Worm (Caenorhabditis elegans): ENCODE measurements around the gene F25F2.1.

The F25F2.1 gene

DNA sequence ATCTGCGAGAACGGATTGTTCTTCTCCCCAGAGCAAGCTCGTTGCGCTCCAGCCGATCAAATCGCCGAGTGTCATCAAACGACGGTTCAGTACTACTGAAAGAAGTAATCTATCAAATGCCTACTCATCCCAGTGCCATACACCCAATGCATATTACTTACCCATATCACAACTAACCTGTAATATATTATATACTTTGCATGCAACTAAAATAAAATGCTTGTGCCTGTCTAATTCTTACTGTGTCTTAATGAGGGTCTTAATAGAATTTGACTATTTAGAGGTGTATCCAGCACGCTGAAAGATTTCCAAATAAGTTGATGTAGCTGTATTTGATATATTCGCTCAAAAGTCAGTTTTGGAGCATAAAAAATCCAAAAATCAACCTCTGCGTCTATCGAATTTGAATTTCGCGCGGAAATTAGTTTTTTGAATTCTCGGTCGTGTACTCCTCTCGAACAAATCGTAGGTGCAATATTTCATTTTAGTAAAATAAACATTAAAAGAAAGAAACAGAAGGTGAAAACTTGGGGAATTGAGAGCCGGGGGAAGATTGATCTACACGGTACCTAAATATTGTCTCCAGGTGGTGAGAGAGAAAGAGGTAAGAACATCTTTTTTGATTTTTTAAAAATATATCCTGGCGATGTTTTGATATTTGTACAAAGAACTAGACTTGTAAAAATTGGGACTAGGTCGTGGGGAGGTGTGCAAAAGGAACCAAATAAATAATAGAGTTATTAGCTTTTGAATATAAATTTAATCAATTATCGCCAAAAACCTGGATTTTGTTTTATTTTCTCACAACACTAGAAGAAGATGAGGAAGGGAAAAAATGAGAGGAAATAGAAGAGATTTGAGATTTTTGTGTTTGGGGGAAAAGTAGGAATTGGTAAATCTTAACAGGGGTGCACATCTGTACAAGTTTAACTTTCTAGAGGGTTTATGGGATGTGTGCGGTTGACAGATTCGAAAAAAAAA lies 17.2 kb upstream of the F25F2.1 start:
- TF ChIP-seq zag-1 (tag; optimal IDR thresholded peaks at IDR 0.05) (no peak), zfp-3 (GFP tag; conservative IDR thresholded peaks at IDR 0.05) (peak; percentile 31; the same call in 1 of the 2 replicates), ces-1 (GFP tag; optimal IDR thresholded peaks at IDR 0.05) (peak; percentile 2), pha-4 (GFP tag; IDR thresholded peaks at IDR 0.05) (peak; percentile 33; the same call in 1 of the 2 replicates), pha-4 (tag; optimal IDR thresholded peaks at IDR 0.05) (no peak), duxl-1 (tag; optimal IDR thresholded peaks at IDR 0.05; ENCODE audit: poor library complexity) (peak; percentile 1), madf-5 (GFP tag; IDR thresholded peaks at IDR 0.05) (0 out of 4 replicates have a peak, but pooled peaks of 1 of the 2 experiments have one; percentile 4), snpc-1.2 (GFP tag; IDR thresholded peaks at IDR 0.05) (peak; percentile 8; the same call in 1 of the 2 replicates), aly-2 (tag; optimal IDR thresholded peaks at IDR 0.05) (no peak), tag-97 (GFP tag; IDR thresholded peaks at IDR 0.05) (no peak), unc-130 (GFP tag; optimal IDR thresholded peaks at IDR 0.05) (peak; percentile 57), F49E8.2 (tag; optimal IDR thresholded peaks at IDR 0.05; ENCODE audit: borderline replicate concordance) (peak; percentile 40), ceh-32 (tag; optimal IDR thresholded peaks at IDR 0.05; ENCODE audit: poor library complexity) (no peak), dmd-9 (GFP tag; IDR thresholded peaks at IDR 0.05) (no peak), mdt-29 (GFP tag; IDR thresholded peaks at IDR 0.05) (peak; percentile 51), saeg-2 (GFP tag; IDR thresholded peaks at IDR 0.05) (no peak), ceh-82 (tag; optimal IDR thresholded peaks at IDR 0.05) (no peak), ama-1 (optimal IDR thresholded peaks at IDR 0.05) (peak; percentile 71), daf-19 (GFP tag; conservative IDR thresholded peaks at IDR 0.05) (0 out of 2 replicates have a peak, but pooled peaks have one; percentile 28), nhr-25 (tag; optimal IDR thresholded peaks at IDR 0.05; ENCODE audit: borderline replicate concordance, insufficient read depth) (no peak), zfp-2 (tag; optimal IDR thresholded peaks at IDR 0.05) (no peak), nhr-42 (GFP tag; IDR thresholded peaks at IDR 0.05) (no peak), madf-9 (GFP tag; conservative IDR thresholded peaks at IDR 0.05) (no peak), nhr-11 (tag; optimal IDR thresholded peaks at IDR 0.05) (no peak), dmd-6 (GFP tag; IDR thresholded peaks at IDR 0.05) (peak; percentile 6; the same call in 1 of the 2 replicates), dmd-8 (GFP tag; IDR thresholded peaks at IDR 0.05) (no peak), nhr-111 (GFP tag; optimal IDR thresholded peaks at IDR 0.05) (peak; percentile 68), daf-12 (tag; optimal IDR thresholded peaks at IDR 0.05) (no peak), spr-3 (GFP tag; optimal IDR thresholded peaks at IDR 0.05) (no peak), rbr-2 (tag; optimal IDR thresholded peaks at IDR 0.05) (peak; percentile 41), nhr-76 (tag; optimal IDR thresholded peaks at IDR 0.05) (no peak), nhr-48 (tag; optimal IDR thresholded peaks at IDR 0.05) (no peak), nhr-77 (tag; optimal IDR thresholded peaks at IDR 0.05) (peak; percentile 8), lin-38 (GFP tag; IDR thresholded peaks at IDR 0.05) (peak; percentile 53; the same call in 1 of the 2 replicates), nhr-41 (GFP tag; IDR thresholded peaks at IDR 0.05) (no peak), nhr-102 (tag; optimal IDR thresholded peaks at IDR 0.05) (peak; percentile 78), dve-1 (tag; optimal IDR thresholded peaks at IDR 0.05; ENCODE audit: insufficient read depth) (peak; percentile 39), skn-1 (tag; optimal IDR thresholded peaks at IDR 0.05) (no peak), pqm-1 (tag; optimal IDR thresholded peaks at IDR 0.05) (no peak), set-16 (GFP tag; IDR thresholded peaks at IDR 0.05) (no peak), F44E2.7 (GFP tag; IDR thresholded peaks at IDR 0.05) (no peak), ztf-11 (tag; optimal IDR thresholded peaks at IDR 0.05) (no peak), unc-39 (tag; optimal IDR thresholded peaks at IDR 0.05) (no peak), nhr-10 (tag; optimal IDR thresholded peaks at IDR 0.05) (peak; percentile 47), hmg-1.1 (GFP tag; IDR thresholded peaks at IDR 0.05) (no peak), tra-1 (GFP tag; IDR thresholded peaks at IDR 0.05) (no peak; the same call in 1 of the 2 replicates), lsy-2 (tag; optimal IDR thresholded peaks at IDR 0.05) (peak; percentile 36 to 43), hif-1 (tag; optimal IDR thresholded peaks at IDR 0.05) (peak in 1 of 2 experiments; percentile 50)
